Fruit fly (Drosophila melanogaster): ENCODE measurements around the gene Pdi.

Pdi gene

dm6 chr3L:15125077-15125652 is 17.5 kb downstream of the Pdi start, which contains the start of gene CG16959:
TSS of gene CG16959 (minus strand) at chr3L:15125321.
- TF ChIP-seq noc (tag; optimal IDR thresholded peaks at IDR 0.05), result peak; percentile 9

dm6 chr3L:15123736-15124135 is 18.9 kb downstream of the Pdi start:
- TF ChIP-seq noc (tag; optimal IDR thresholded peaks at IDR 0.05), result no peak

- TF ChIP-seq noc (tag; optimal IDR thresholded peaks at IDR 0.05), result no peak
Measured at dm6 chr3L:15121272-15121671, 21.4 kb downstream of the Pdi start, which contains the start of gene CG32847. TSS of gene CG32847 (plus strand) at chr3L:15121572.

- TF ChIP-seq noc (tag; optimal IDR thresholded peaks at IDR 0.05), result no peak
Measured at dm6 chr3L:15116536-15116935, 26.1 kb downstream of the Pdi start, which contains the start of gene Cep135. TSS of gene Cep135 (plus strand) at chr3L:15116737.

- no peak for TF ChIP-seq noc (tag; optimal IDR thresholded peaks at IDR 0.05)
Measured at dm6 chr3L:15113257-15113656, 29.4 kb downstream of the Pdi start, which contains the start of gene CG13458. TSS of gene CG13458 (plus strand) at chr3L:15113557.

- TF ChIP-seq noc (tag; optimal IDR thresholded peaks at IDR 0.05), result no peak
Measured at dm6 chr3L:15108948-15109347, 33.7 kb downstream of the Pdi start.

dm6 chr3L:15108524-15108923 is 34.1 kb downstream of the Pdi start:
- no peak for TF ChIP-seq noc (tag; optimal IDR thresholded peaks at IDR 0.05)

- TF ChIP-seq noc (tag; optimal IDR thresholded peaks at IDR 0.05), result peak; percentile 13
Measured at dm6 chr3L:15107776-15108379, 34.8 kb downstream of the Pdi start.

dm6 chr3L:15107158-15107775 is 35.4 kb downstream of the Pdi start:
- no peak for TF ChIP-seq noc (tag; optimal IDR thresholded peaks at IDR 0.05)

- TF ChIP-seq noc (tag; optimal IDR thresholded peaks at IDR 0.05), result no peak
Measured at dm6 chr3L:15105566-15106207, 37.0 kb downstream of the Pdi start, which contains the start of gene CG45071. TSS of gene CG45071 (plus strand) at chr3L:15105882.

- peak; percentile 29 for TF ChIP-seq noc (tag; optimal IDR thresholded peaks at IDR 0.05)
Measured at dm6 chr3L:15104849-15105555, 37.6 kb downstream of the Pdi start.

dm6 chr3L:15103988-15104848 is 38.4 kb downstream of the Pdi start:
- TF ChIP-seq noc (tag; optimal IDR thresholded peaks at IDR 0.05), result no peak

- TF ChIP-seq noc (tag; optimal IDR thresholded peaks at IDR 0.05), result no peak
Measured at dm6 chr3L:15102669-15103309, 39.9 kb downstream of the Pdi start.

- no peak for TF ChIP-seq noc (tag; optimal IDR thresholded peaks at IDR 0.05)
Measured at dm6 chr3L:15101639-15102413, 40.8 kb downstream of the Pdi start.

All from whole organism, larva.